Worm (Caenorhabditis elegans): ENCODE measurements around the gene ttr-26.

The ttr-26 gene

ce11 chrV:18576128-18576527 lies 16.0 kb upstream of the ttr-26 start:
- TF ChIP-seq sdz-12 (GFP tag; optimal IDR thresholded peaks at IDR 0.05), result peak; percentile 69
- TF ChIP-seq D1046.2 (GFP tag; IDR thresholded peaks at IDR 0.05), result no peak
- TF ChIP-seq ceh-62 (tag; optimal IDR thresholded peaks at IDR 0.05), result no peak
- TF ChIP-seq zfp-3 (GFP tag; conservative IDR thresholded peaks at IDR 0.05), result 0 out of 2 replicates have a peak, but pooled peaks have one; percentile 12
- TF ChIP-seq php-3 (GFP tag; IDR thresholded peaks at IDR 0.05), result 0 out of 2 replicates have a peak, but pooled peaks have one; percentile 43
- TF ChIP-seq F10B5.3 (tag; optimal IDR thresholded peaks at IDR 0.05), result no peak
- no peak for TF ChIP-seq zfp-2 (tag; optimal IDR thresholded peaks at IDR 0.05)
- TF ChIP-seq dve-1 (tag; optimal IDR thresholded peaks at IDR 0.05; ENCODE audit: insufficient read depth), result peak; percentile 14
- no peak for TF ChIP-seq gei-8 (GFP tag; optimal IDR thresholded peaks at IDR 0.05)
- TF ChIP-seq spr-3 (GFP tag; optimal IDR thresholded peaks at IDR 0.05), result peak; percentile 44
- no peak for TF ChIP-seq lin-39 (tag; optimal IDR thresholded peaks at IDR 0.05)
- no peak for TF ChIP-seq ztf-7 (tag; optimal IDR thresholded peaks at IDR 0.05)
- TF ChIP-seq T26A8.4 (GFP tag; IDR thresholded peaks at IDR 0.05), result peak; percentile 36; the same call in 1 of the 2 replicates
- 0 out of 2 replicates have a peak, but pooled peaks have one; percentile 15 for TF ChIP-seq nhr-42 (GFP tag; IDR thresholded peaks at IDR 0.05)
- no peak for TF ChIP-seq nhr-111 (GFP tag; optimal IDR thresholded peaks at IDR 0.05)
- TF ChIP-seq lir-3 (tag; optimal IDR thresholded peaks at IDR 0.05), result no peak
- TF ChIP-seq aly-2 (tag; optimal IDR thresholded peaks at IDR 0.05), result no peak
- TF ChIP-seq hif-1 (tag; optimal IDR thresholded peaks at IDR 0.05), result no peak
- no peak for TF ChIP-seq mdt-29 (GFP tag; IDR thresholded peaks at IDR 0.05)
- no peak for TF ChIP-seq ceh-20 (GFP tag; IDR thresholded peaks at IDR 0.05)

- no peak for TF ChIP-seq nhr-76 (tag; optimal IDR thresholded peaks at IDR 0.05)
- no peak for TF ChIP-seq lim-7 (GFP tag; IDR thresholded peaks at IDR 0.05)
- no peak for TF ChIP-seq pha-4 (GFP tag; IDR thresholded peaks at IDR 0.05)
- no peak for TF ChIP-seq pha-4 (tag; optimal IDR thresholded peaks at IDR 0.05)
- no peak for TF ChIP-seq lin-1 (GFP tag; IDR thresholded peaks at IDR 0.05)
- TF ChIP-seq fos-1 (tag; optimal IDR thresholded peaks at IDR 0.05), result no peak
- TF ChIP-seq ceh-32 (tag; optimal IDR thresholded peaks at IDR 0.05; ENCODE audit: poor library complexity), result no peak
- TF ChIP-seq nhr-77 (tag; optimal IDR thresholded peaks at IDR 0.05), result peak; percentile 23
- TF ChIP-seq mes-2 (tag; optimal IDR thresholded peaks at IDR 0.05; ENCODE audit: poor library complexity, severe bottlenecking), result peak; percentile 8
- no peak for TF ChIP-seq ztf-11 (tag; optimal IDR thresholded peaks at IDR 0.05)
- TF ChIP-seq nhr-111 (GFP tag; optimal IDR thresholded peaks at IDR 0.05), result no peak
- peak in 1 of 2 experiments; percentile 88 for TF ChIP-seq unc-62 (GFP tag; optimal IDR thresholded peaks at IDR 0.05 in 1 of 2)
- TF ChIP-seq unc-62 (tag; optimal IDR thresholded peaks at IDR 0.05), result no peak
- TF ChIP-seq rbr-2 (tag; optimal IDR thresholded peaks at IDR 0.05), result no peak
- no peak for TF ChIP-seq F37D6.2 (tag; optimal IDR thresholded peaks at IDR 0.05)
- no peak for TF ChIP-seq nhr-28 (tag; optimal IDR thresholded peaks at IDR 0.05)
- TF ChIP-seq lsy-2 (tag; optimal IDR thresholded peaks at IDR 0.05), result no peak
- TF ChIP-seq spr-1 (tag; optimal IDR thresholded peaks at IDR 0.05), result no peak
- no peak for TF ChIP-seq F49E8.2 (tag; optimal IDR thresholded peaks at IDR 0.05; ENCODE audit: borderline replicate concordance)
- no peak for TF ChIP-seq ZK546.5 (tag; optimal IDR thresholded peaks at IDR 0.05)
- TF ChIP-seq ceh-44 (GFP tag; IDR thresholded peaks at IDR 0.05), result no peak
- no peak for TF ChIP-seq nhr-237 (tag; optimal IDR thresholded peaks at IDR 0.05)
- no peak for TF ChIP-seq daf-19 (GFP tag; conservative IDR thresholded peaks at IDR 0.05)
- TF ChIP-seq dmd-6 (GFP tag; IDR thresholded peaks at IDR 0.05), result no peak
- no peak for TF ChIP-seq T20F7.1 (GFP tag; optimal IDR thresholded peaks at IDR 0.05)
- no peak for TF ChIP-seq lir-3 (tag; optimal IDR thresholded peaks at IDR 0.05)
- TF ChIP-seq mxl-2 (GFP tag; conservative IDR thresholded peaks at IDR 0.05), result peak; percentile 19; the same call in 1 of the 2 replicates
- no peak for TF ChIP-seq lin-29 (GFP tag; IDR thresholded peaks at IDR 0.05)
- TF ChIP-seq Y105C5A.15 (GFP tag; IDR thresholded peaks at IDR 0.05), result no peak
- TF ChIP-seq jun-1 (tag; optimal IDR thresholded peaks at IDR 0.05), result no peak
- TF ChIP-seq pqm-1 (tag; optimal IDR thresholded peaks at IDR 0.05), result no peak
- no peak for TF ChIP-seq skn-1 (tag; optimal IDR thresholded peaks at IDR 0.05)
- TF ChIP-seq daf-8 (GFP tag; IDR thresholded peaks at IDR 0.05), result no peak
- TF ChIP-seq nhr-48 (tag; optimal IDR thresholded peaks at IDR 0.05), result peak; percentile 18
Observed at ce11 chrV:18575084-18575483, 15.0 kb upstream of the ttr-26 start.
